Fruit fly (Drosophila melanogaster): ENCODE data around the gene Hph.

DNA sequence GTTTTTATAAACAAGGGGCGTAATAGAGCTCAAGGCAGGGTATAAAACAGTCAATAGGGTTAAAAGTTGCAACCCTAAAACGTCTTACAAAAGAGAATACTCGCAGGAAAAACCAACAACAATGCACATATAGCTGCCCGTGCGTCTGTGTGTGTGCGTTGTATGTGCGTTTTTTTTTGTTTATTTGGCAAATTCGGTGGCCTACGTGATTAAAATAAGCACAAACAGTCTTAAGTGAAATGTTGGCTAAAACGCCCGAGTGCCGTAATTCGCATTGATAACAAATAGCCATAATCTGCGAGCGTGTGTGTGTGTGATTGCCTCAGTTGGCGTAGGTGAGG, 280 bp downstream of the Hph start:
- TF ChIP-seq EcR (GFP tag; optimal IDR thresholded peaks at IDR 0.05) (no peak), CG8478 (optimal IDR thresholded peaks at IDR 0.05) (no peak), pan (optimal IDR thresholded peaks at IDR 0.05) (no peak), psq (optimal IDR thresholded peaks at IDR 0.05) (no peak), usp (GFP tag; optimal IDR thresholded peaks at IDR 0.05) (no peak), Dll (optimal IDR thresholded peaks at IDR 0.05) (no peak)

Measured in whole organism.